Worm (Caenorhabditis elegans) whole organism, young adult: ENCODE data around the gene srab-9.

Experiments used
- B0019.2 ChIP-seq: fragments of 200-800 bp; sonication (Bioruptor generic); conservative IDR thresholded peaks from 2 replicates; pipeline ENCODE4 v1.3.6; 2022; ENCODE audit warnings: missing genetic modification reagents, missing genetic modification characterization, missing compliant biosample characterization
- C17E4.6 ChIP-seq: fragments of 200-800 bp; sonication (Bioruptor generic); IDR thresholded peaks from 2 replicates; pipeline ENCODE4 v1.3.6; 2022; ENCODE audit warnings: missing genetic modification reagents, missing genetic modification characterization, missing compliant biosample characterization
- F10E7.11 ChIP-seq: sonication (generic microtip); optimal IDR thresholded peaks from 2 replicates; lab custom pipeline; 2017; ENCODE audit warnings: mild to moderate bottlenecking, missing genetic modification characterization, moderate library complexity, missing compliant biosample characterization
- F37B4.10 ChIP-seq: fragments of 200-800 bp; sonication (Bioruptor generic); IDR thresholded peaks from 2 replicates; pipeline ENCODE4 v1.3.6; 2022; ENCODE audit warnings: missing genetic modification characterization, missing compliant biosample characterization
- F39B2.1 ChIP-seq: fragments of 200-800 bp; sonication (Bioruptor generic); IDR thresholded peaks from 2 replicates; pipeline ENCODE4 v1.3.6; 2022; ENCODE audit warnings: missing genetic modification reagents, missing genetic modification characterization, missing compliant biosample characterization
- K12H6.12 ChIP-seq: fragments of 200-800 bp; sonication (Bioruptor generic); optimal IDR thresholded peaks from 2 replicates; lab custom pipeline; 2018; ENCODE audit warnings: mild to moderate bottlenecking, missing genetic modification characterization, missing compliant biosample characterization
- T07F8.4 ChIP-seq: sonication (generic microtip); optimal IDR thresholded peaks from 2 replicates; lab custom pipeline; 2016; ENCODE audit warnings: mild to moderate bottlenecking, missing genetic modification characterization, moderate library complexity, missing compliant biosample characterization
- ama-1 ChIP-seq, 3 experiments: fragments of 150-350 bp in 1 of 3; sonication (generic microtip) in 2 of 3; optimal IDR thresholded peaks; 2 replicates each; lab custom pipeline; 2014 to 2018; ENCODE audit warnings: missing biosample characterization in 2 of 3, missing genetic modification characterization in 2 of 3, missing genetic modification reagents in 2 of 3
- athp-1 ChIP-seq: sonication (generic microtip); optimal IDR thresholded peaks from 2 replicates; lab custom pipeline; 2017; ENCODE audit warnings: mild to moderate bottlenecking, missing genetic modification characterization, missing compliant biosample characterization
- ccch-3 ChIP-seq: fragments of 200-800 bp; sonication (Bioruptor generic); optimal IDR thresholded peaks from 2 replicates; lab custom pipeline; 2018; ENCODE audit warnings: mild to moderate bottlenecking, missing genetic modification characterization, missing compliant biosample characterization
- cebp-2 ChIP-seq: fragments of 200-800 bp; sonication (Bioruptor generic); IDR thresholded peaks from 2 replicates; pipeline ENCODE4 v1.3.6; 2022; ENCODE audit warnings: missing genetic modification characterization, missing compliant biosample characterization
- ceh-27 ChIP-seq: fragments of 200-800 bp; sonication (Bioruptor generic); optimal IDR thresholded peaks from 2 replicates; lab custom pipeline; 2018; ENCODE audit warnings: mild to moderate bottlenecking, missing genetic modification characterization, moderate library complexity, missing compliant biosample characterization
- ceh-91 ChIP-seq: fragments of 200-800 bp; sonication (Bioruptor generic); IDR thresholded peaks from 2 replicates; pipeline ENCODE4 v1.3.6; 2022; ENCODE audit warnings: missing genetic modification reagents, missing genetic modification characterization, missing compliant biosample characterization
- dpl-1 ChIP-seq: fragments of 150-350 bp; optimal IDR thresholded peaks from 2 replicates; lab custom pipeline; 2014; ENCODE audit warnings: missing biosample characterization, missing genetic modification reagents, missing genetic modification characterization
- egl-44 ChIP-seq: fragments of 200-800 bp; sonication (Bioruptor generic); IDR thresholded peaks from 2 replicates; pipeline ENCODE4 v1.3.6; 2022; ENCODE audit warnings: missing genetic modification reagents, missing genetic modification characterization, missing compliant biosample characterization
- egrh-3 ChIP-seq: fragments of 200-800 bp; sonication (Bioruptor generic); IDR thresholded peaks from 2 replicates; pipeline ENCODE4 v1.3.6; 2022; ENCODE audit warnings: missing genetic modification reagents, missing genetic modification characterization, missing compliant biosample characterization
- gei-17 ChIP-seq: fragments of 200-800 bp; sonication (Bioruptor generic); optimal IDR thresholded peaks from 2 replicates; lab custom pipeline; 2018; ENCODE audit warnings: mild to moderate bottlenecking, missing genetic modification characterization, missing compliant biosample characterization
- hmg-20 ChIP-seq: fragments of 200-800 bp; sonication (Bioruptor generic); IDR thresholded peaks from 2 replicates; pipeline ENCODE4 v1.3.6; 2022; ENCODE audit warnings: missing genetic modification reagents, missing genetic modification characterization, missing compliant biosample characterization
- hrde-1 ChIP-seq: sonication (generic microtip); optimal IDR thresholded peaks from 2 replicates; lab custom pipeline; 2016; ENCODE audit warnings: missing genetic modification characterization, mild to moderate bottlenecking, missing compliant biosample characterization, moderate library complexity, missing genotype, missing genetic modification reagents, borderline replicate concordance
- lag-1 ChIP-seq: fragments of 200-800 bp; sonication (Bioruptor generic); IDR thresholded peaks from 2 replicates; pipeline ENCODE4 v1.3.6; 2022; ENCODE audit warnings: missing genetic modification reagents, missing genetic modification characterization, missing compliant biosample characterization
- lin-40 ChIP-seq: sonication (generic microtip); optimal IDR thresholded peaks from 2 replicates; lab custom pipeline; 2016; ENCODE audit warnings: missing genetic modification characterization, mild to moderate bottlenecking, missing compliant biosample characterization, missing genotype, missing genetic modification reagents
- madf-3 ChIP-seq: fragments of 200-800 bp; sonication (Bioruptor generic); IDR thresholded peaks from 2 replicates; pipeline ENCODE4 v1.3.6; 2022; ENCODE audit warnings: missing genetic modification reagents, missing genetic modification characterization, missing compliant biosample characterization
- madf-8 ChIP-seq: fragments of 200-800 bp; sonication (Bioruptor generic); conservative IDR thresholded peaks from 2 replicates; pipeline ENCODE4 v1.3.6; 2022; ENCODE audit warnings: missing genetic modification reagents, missing genetic modification characterization, missing compliant biosample characterization
- mes-4 ChIP-seq: sonication (generic microtip); optimal IDR thresholded peaks from 2 replicates; lab custom pipeline; 2016; ENCODE audit warnings: missing genotype, missing genetic modification characterization, missing compliant biosample characterization
- mxl-1 ChIP-seq: sonication (generic microtip); optimal IDR thresholded peaks from 2 replicates; lab custom pipeline; 2016; ENCODE audit warnings: missing genetic modification characterization, missing compliant biosample characterization
- nhr-80 ChIP-seq: sonication (generic microtip); optimal IDR thresholded peaks from 2 replicates; lab custom pipeline; 2016; ENCODE audit warnings: missing genetic modification characterization, missing compliant biosample characterization
- pbrm-1 ChIP-seq: fragments of 200-800 bp; sonication (Bioruptor generic); IDR thresholded peaks from 2 replicates; pipeline ENCODE4 v1.3.6; 2022; ENCODE audit warnings: missing genetic modification reagents, missing genetic modification characterization, missing compliant biosample characterization
- pha-4 ChIP-seq: fragments of 150-350 bp; sonication (generic microtip); optimal IDR thresholded peaks from 2 replicates; lab custom pipeline; 2014; ENCODE audit warnings: missing biosample characterization, missing genetic modification reagents, missing genetic modification characterization
- repo-1 ChIP-seq: sonication (generic microtip); optimal IDR thresholded peaks from 2 replicates; lab custom pipeline; 2017; ENCODE audit warnings: mild to moderate bottlenecking, missing genetic modification characterization, missing compliant biosample characterization
- snpc-1.1 ChIP-seq: sonication (generic microtip); optimal IDR thresholded peaks from 2 replicates; lab custom pipeline; 2017; ENCODE audit warnings: missing genetic modification characterization, mild to moderate bottlenecking, missing compliant biosample characterization, antibody characterized with exemption, moderate library complexity, missing genotype, missing genetic modification reagents; ENCODE audit not compliant: insufficient read depth
- snpc-3.4 ChIP-seq: sonication (generic microtip); optimal IDR thresholded peaks from 2 replicates; lab custom pipeline; 2017; ENCODE audit warnings: missing genetic modification characterization, mild to moderate bottlenecking, missing compliant biosample characterization, antibody characterized with exemption, moderate library complexity, missing genotype, missing genetic modification reagents
- somi-1 ChIP-seq: fragments of 200-800 bp; sonication (Bioruptor generic); optimal IDR thresholded peaks from 2 replicates; lab custom pipeline; 2018; ENCODE audit warnings: mild to moderate bottlenecking, missing genetic modification characterization, missing compliant biosample characterization
- sptf-2 ChIP-seq: fragments of 200-800 bp; sonication (Bioruptor generic); optimal IDR thresholded peaks from 2 replicates; lab custom pipeline; 2018; ENCODE audit warnings: mild to moderate bottlenecking, missing genetic modification characterization, missing compliant biosample characterization
- tbp1 ChIP-seq: fragments of 200-800 bp; sonication (Bioruptor generic); optimal IDR thresholded peaks from 2 replicates; lab custom pipeline; 2018; ENCODE audit warnings: mild to moderate bottlenecking, missing genetic modification characterization, missing compliant biosample characterization
- tlf-1 ChIP-seq: fragments of 200-800 bp; sonication (Bioruptor generic); optimal IDR thresholded peaks from 2 replicates; lab custom pipeline; 2018; ENCODE audit warnings: mild to moderate bottlenecking, missing genetic modification characterization, missing compliant biosample characterization
- unc-130 ChIP-seq: sonication (generic microtip); optimal IDR thresholded peaks from 2 replicates; lab custom pipeline; 2016; ENCODE audit warnings: missing genetic modification reagents, missing genetic modification characterization, missing compliant biosample characterization
- zim-3 ChIP-seq: sonication (generic microtip); optimal IDR thresholded peaks from 2 replicates; lab custom pipeline; 2017; ENCODE audit warnings: mild to moderate bottlenecking, missing genetic modification characterization, moderate library complexity, missing compliant biosample characterization
- ztf-22 ChIP-seq: fragments of 200-800 bp; sonication (Bioruptor generic); optimal IDR thresholded peaks from 2 replicates; lab custom pipeline; 2018; ENCODE audit warnings: mild to moderate bottlenecking, missing genetic modification characterization, moderate library complexity, missing compliant biosample characterization
- ztf-25 ChIP-seq: fragments of 200-800 bp; sonication (Bioruptor generic); IDR thresholded peaks from 2 replicates; pipeline ENCODE4 v1.3.6; 2022; ENCODE audit warnings: missing genetic modification reagents, missing genetic modification characterization, missing compliant biosample characterization
- ztf-28 ChIP-seq: fragments of 200-800 bp; sonication (Bioruptor generic); IDR thresholded peaks from 2 replicates; pipeline ENCODE4 v1.3.6; 2022; ENCODE audit warnings: missing genetic modification reagents, missing genetic modification characterization, missing compliant biosample characterization

The srab-9 gene

ce11 chrV:3141190-3141589, at the start of gene srab-9:
Gene srab-9 (minus strand): TSS chrV:3141290.
- no peak for TF ChIP-seq K12H6.12 (tag; lab: Kevin White, UChicago)
- TF ChIP-seq snpc-1.1 (tag; lab: Kevin White, UChicago), result no peak
- no peak for TF ChIP-seq athp-1
- TF ChIP-seq tlf-1, result no peak
- TF ChIP-seq F39B2.1, result no peak
- no peak for TF ChIP-seq madf-8 (GFP tag; lab: Robert Waterston, UW)
- no peak for TF ChIP-seq pha-4 (tag; lab: Kevin White, UChicago)
- TF ChIP-seq madf-3 (GFP tag; lab: Robert Waterston, UW), result no peak
- TF ChIP-seq hmg-20, result no peak
- no peak for TF ChIP-seq ztf-22 (GFP tag; lab: Kevin White, UChicago)
- TF ChIP-seq B0019.2 (GFP tag; lab: Robert Waterston, UW), result no peak
- no peak for TF ChIP-seq egl-44 (GFP tag; lab: Robert Waterston, UW)
- TF ChIP-seq ceh-27 (GFP tag; lab: Kevin White, UChicago), result no peak
- TF ChIP-seq zim-3 (tag; lab: Kevin White, UChicago), result no peak

ce11 chrV:3188043-3188442, 47.0 kb upstream of the srab-9 start, which contains the start of gene lag-2:
Gene lag-2 (plus strand): TSS chrV:3188343.
- TF ChIP-seq C17E4.6 (GFP tag; lab: Robert Waterston, UW) (no peak), gei-17 (no peak), pbrm-1 (GFP tag; lab: Robert Waterston, UW) (no peak), unc-130 (no peak), sptf-2 (GFP tag; lab: Kevin White, UChicago) (no peak), ama-1 (optimal IDR thresholded peaks at IDR 0.05; lab: Kevin White, UChicago) (no peak), ama-1 (GFP tag; optimal IDR thresholded peaks at IDR 0.05; lab: Kevin White, UChicago) (no peak)

ce11 chrV:3185855-3186254, 44.8 kb upstream of the srab-9 start:
- TF ChIP-seq F37B4.10 (GFP tag; lab: Robert Waterston, UW) (no peak), tlf-1 (no peak), nhr-80 (tag; lab: Kevin White, UChicago) (no peak), cebp-2 (GFP tag; lab: Robert Waterston, UW) (no peak), tbp1 (GFP tag; lab: Kevin White, UChicago) (no peak), egrh-3 (GFP tag; lab: Robert Waterston, UW) (peak; percentile 78; the same call in 1 of the 2 replicates), hmg-20 (no peak), ceh-91 (no peak)

ce11 chrV:3176161-3176560, 35.1 kb upstream of the srab-9 start, which contains the start of gene srab-8:
Gene srab-8 (plus strand): TSS chrV:3176461.
- no peak for TF ChIP-seq lag-1 (GFP tag; lab: Robert Waterston, UW)
- TF ChIP-seq, all 124 proteins: peak for 0

DNA sequence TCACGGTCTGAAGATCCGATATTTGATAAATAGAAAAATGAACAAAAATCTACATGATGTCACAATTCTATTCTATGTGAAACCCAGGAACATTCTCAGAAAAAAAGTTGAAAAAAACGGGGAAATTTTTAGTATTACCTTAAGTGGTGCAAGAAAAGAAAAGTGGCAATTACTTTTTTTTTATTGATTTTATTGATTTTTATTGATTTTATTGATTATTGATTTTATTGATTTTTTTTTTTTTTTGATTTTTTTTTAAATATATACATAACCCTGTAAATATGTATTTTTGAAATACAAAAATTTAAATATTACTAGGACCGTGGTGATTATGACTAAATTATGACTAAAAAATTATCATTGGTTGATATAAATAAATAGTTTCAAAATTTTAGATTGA, 30.5 kb upstream of the srab-9 start:
- TF ChIP-seq somi-1 (GFP tag; lab: Kevin White, UChicago) (no peak), lag-1 (GFP tag; lab: Robert Waterston, UW) (no peak), snpc-3.4 (no peak), T07F8.4 (tag; lab: Kevin White, UChicago) (no peak), dpl-1 (GFP tag; lab: Kevin White, UChicago) (no peak), repo-1 (tag; lab: Kevin White, UChicago) (no peak), mes-4 (tag; lab: Kevin White, UChicago) (no peak), F10E7.11 (no peak), hrde-1 (tag; lab: Kevin White, UChicago) (no peak), ztf-28 (no peak), ccch-3 (GFP tag; lab: Kevin White, UChicago) (no peak), egl-44 (GFP tag; lab: Robert Waterston, UW) (no peak), F39B2.1 (no peak), lin-40 (tag; lab: Kevin White, UChicago) (no peak), ztf-25 (GFP tag; lab: Robert Waterston, UW) (no peak), mxl-1 (tag; lab: Kevin White, UChicago) (no peak), ceh-91 (no peak), F37B4.10 (GFP tag; lab: Robert Waterston, UW) (no peak)
- TF ChIP-seq, all 124 proteins: peak for 0
